Worm (Caenorhabditis elegans) whole organism, L4 larva: Measurements from ENCODE around the gene ZK666.8.
A peak's percentile ranks its signal among the peaks of the same experiment; 100 is the strongest.

ENCODE experiments used
- D1046.2 ChIP-seq: fragments of 200-800 bp; sonication (Bioruptor generic); IDR thresholded peaks from 2 replicates; pipeline ENCODE4 v1.3.6; 2022; ENCODE audit warnings: missing genetic modification characterization, missing compliant biosample characterization
- T20F7.1 ChIP-seq: fragments of 200-800 bp; sonication (Bioruptor generic); optimal IDR thresholded peaks from 2 replicates; lab custom pipeline; 2018; ENCODE audit warnings: mild to moderate bottlenecking, missing genetic modification characterization, missing compliant biosample characterization
- Y48G9A.11 ChIP-seq: fragments of 200-800 bp; sonication (Bioruptor generic); IDR thresholded peaks from 2 replicates; pipeline ENCODE4 v1.3.6; 2022; ENCODE audit warnings: missing genetic modification reagents, missing genetic modification characterization, missing compliant biosample characterization
- ceh-20 ChIP-seq: fragments of 200-800 bp; sonication (Bioruptor generic); IDR thresholded peaks from 2 replicates; pipeline ENCODE4 v1.3.6; 2022; ENCODE audit warnings: missing genetic modification reagents, missing genetic modification characterization, missing compliant biosample characterization
- ceh-44 ChIP-seq: fragments of 200-800 bp; sonication (Bioruptor generic); IDR thresholded peaks from 2 replicates; pipeline ENCODE4 v1.3.6; 2022; ENCODE audit warnings: missing genetic modification reagents, missing genetic modification characterization, missing compliant biosample characterization
- cey-2 ChIP-seq: sonication (generic microtip); optimal IDR thresholded peaks from 3 replicates; lab custom pipeline; 2017; ENCODE audit warnings: missing genetic modification characterization, mild to moderate bottlenecking, missing compliant biosample characterization, antibody characterized with exemption, borderline replicate concordance; ENCODE audit not compliant: insufficient read depth
- daf-16 ChIP-seq, 3 experiments: sonication (generic microtip); optimal IDR thresholded peaks; 2 replicates each; lab custom pipeline; 2016 to 2017; ENCODE audit warnings: missing genetic modification characterization in 3 of 3, missing genetic modification reagents in 3 of 3, mild to moderate bottlenecking in 2 of 3, missing compliant biosample characterization in 2 of 3, missing biosample characterization in 1 of 3, moderate library complexity in 1 of 3
- daf-8 ChIP-seq: fragments of 200-800 bp; sonication (Bioruptor generic); IDR thresholded peaks from 2 replicates; pipeline ENCODE4 v1.3.6; 2022; ENCODE audit warnings: missing genetic modification characterization, missing compliant biosample characterization
- dmd-8 ChIP-seq: fragments of 200-800 bp; sonication (Bioruptor generic); IDR thresholded peaks from 2 replicates; pipeline ENCODE4 v1.3.6; 2022; ENCODE audit warnings: missing genetic modification characterization, missing compliant biosample characterization
- dmd-9 ChIP-seq: fragments of 200-800 bp; sonication (Bioruptor generic); IDR thresholded peaks from 2 replicates; pipeline ENCODE4 v1.3.6; 2022; ENCODE audit warnings: missing genetic modification reagents, missing genetic modification characterization, missing compliant biosample characterization
- duxl-1 ChIP-seq: sonication (generic microtip); optimal IDR thresholded peaks from 2 replicates; lab custom pipeline; 2016; ENCODE audit warnings: mild to moderate bottlenecking, missing genetic modification characterization, moderate library complexity, missing compliant biosample characterization; ENCODE audit not compliant: poor library complexity
- dve-1 ChIP-seq: sonication (generic microtip); optimal IDR thresholded peaks from 2 replicates; lab custom pipeline; 2017; ENCODE audit warnings: antibody characterized with exemption, mild to moderate bottlenecking, missing genetic modification characterization, missing compliant biosample characterization; ENCODE audit not compliant: insufficient read depth
- egl-27 ChIP-seq: sonication (generic microtip); optimal IDR thresholded peaks from 3 replicates; lab custom pipeline; 2017; ENCODE audit warnings: missing biosample characterization, missing genetic modification reagents, missing genetic modification characterization
- fkh-10 ChIP-seq: fragments of 150-350 bp; optimal IDR thresholded peaks from 2 replicates; lab custom pipeline; 2014; ENCODE audit warnings: missing biosample characterization, missing genetic modification reagents, missing genetic modification characterization
- hif-1 ChIP-seq, 2 experiments: sonication (generic microtip); optimal IDR thresholded peaks; 2 replicates each; lab custom pipeline; 2016 to 2017; ENCODE audit warnings: missing compliant biosample characterization in 2 of 2, missing genetic modification characterization in 2 of 2, missing genetic modification reagents in 2 of 2, missing genotype in 2 of 2, mild to moderate bottlenecking in 1 of 2
- hlh-30 ChIP-seq: sonication (generic microtip); optimal IDR thresholded peaks from 2 replicates; lab custom pipeline; 2017; ENCODE audit warnings: antibody characterized with exemption, mild to moderate bottlenecking, missing genetic modification characterization, missing compliant biosample characterization; ENCODE audit not compliant: insufficient read depth
- jun-1 ChIP-seq: fragments of 150-350 bp; optimal IDR thresholded peaks from 2 replicates; lab custom pipeline; 2014; ENCODE audit warnings: missing biosample characterization, missing genetic modification reagents, missing genetic modification characterization
- lin-13 ChIP-seq: fragments of 150-350 bp; optimal IDR thresholded peaks from 2 replicates; lab custom pipeline; 2014; ENCODE audit warnings: missing biosample characterization, missing genetic modification reagents, missing genetic modification characterization
- lin-29 ChIP-seq: fragments of 200-800 bp; sonication (Bioruptor generic); IDR thresholded peaks from 2 replicates; pipeline ENCODE4 v1.3.6; 2022; ENCODE audit warnings: missing genetic modification reagents, missing genetic modification characterization, missing compliant biosample characterization
- mep-1 ChIP-seq: fragments of 150-350 bp; sonication (generic microtip); optimal IDR thresholded peaks from 3 replicates; lab custom pipeline; 2014; ENCODE audit warnings: missing biosample characterization, missing genetic modification characterization
- nhr-10 ChIP-seq: fragments of 150-350 bp; optimal IDR thresholded peaks from 2 replicates; lab custom pipeline; 2014; ENCODE audit warnings: missing biosample characterization, missing genetic modification characterization
- nhr-237 ChIP-seq: sonication (generic microtip); optimal IDR thresholded peaks from 2 replicates; lab custom pipeline; 2017; ENCODE audit warnings: missing biosample characterization, missing genetic modification characterization
- nhr-28 ChIP-seq: fragments of 150-350 bp; optimal IDR thresholded peaks from 2 replicates; lab custom pipeline; 2014; ENCODE audit warnings: missing biosample characterization, missing genetic modification characterization
- nhr-41 ChIP-seq: fragments of 200-800 bp; sonication (Bioruptor generic); IDR thresholded peaks from 2 replicates; pipeline ENCODE4 v1.3.6; 2022; ENCODE audit warnings: missing genetic modification reagents, missing genetic modification characterization, missing compliant biosample characterization
- nhr-6 ChIP-seq: fragments of 150-350 bp; optimal IDR thresholded peaks from 2 replicates; lab custom pipeline; 2014; ENCODE audit warnings: missing biosample characterization, missing genetic modification characterization
- nhr-77 ChIP-seq: fragments of 150-350 bp; optimal IDR thresholded peaks from 2 replicates; lab custom pipeline; 2014; ENCODE audit warnings: missing biosample characterization, missing genetic modification characterization
- pha-4 ChIP-seq, 2 experiments: fragments of 150-350 bp in 1 of 2; fragments of 200-800 bp in 1 of 2; sonication (Bioruptor generic) in 1 of 2; IDR thresholded peaks in 1 of 2; optimal IDR thresholded peaks in 1 of 2; 2 replicates each; pipeline versions ENCODE4 v1.3.6 to Lab custom; 2014 to 2022; ENCODE audit warnings: missing genetic modification characterization in 2 of 2, missing genetic modification reagents in 2 of 2, missing biosample characterization in 1 of 2, missing compliant biosample characterization in 1 of 2
- rbr-2 ChIP-seq: sonication (generic microtip); optimal IDR thresholded peaks from 2 replicates; lab custom pipeline; 2016; ENCODE audit warnings: missing genotype, missing genetic modification characterization, missing compliant biosample characterization
- snpc-4 ChIP-seq: fragments of 150-350 bp; optimal IDR thresholded peaks from 2 replicates; lab custom pipeline; 2014; ENCODE audit warnings: missing biosample characterization, missing genetic modification characterization
- spr-1 ChIP-seq: sonication (generic microtip); optimal IDR thresholded peaks from 2 replicates; lab custom pipeline; 2016; ENCODE audit warnings: mild to moderate bottlenecking, missing genetic modification characterization, missing compliant biosample characterization
- tag-97 ChIP-seq: fragments of 200-800 bp; sonication (Bioruptor generic); IDR thresholded peaks from 2 replicates; pipeline ENCODE4 v1.3.6; 2022; ENCODE audit warnings: missing genetic modification characterization, missing compliant biosample characterization
- unc-130 ChIP-seq: sonication (generic microtip); optimal IDR thresholded peaks from 2 replicates; lab custom pipeline; 2016; ENCODE audit warnings: missing genetic modification reagents, missing genetic modification characterization, missing compliant biosample characterization
- unc-62 ChIP-seq, 3 experiments: fragments of 150-350 bp in 1 of 3; sonication (generic microtip); optimal IDR thresholded peaks in 2 of 3; peaks in 1 of 3; 1 replicate in 1 of 3; 2 replicates in 2 of 3; lab custom pipeline; 2014 to 2017; ENCODE audit warnings: missing biosample characterization in 3 of 3, missing genetic modification characterization in 3 of 3, missing genetic modification reagents in 3 of 3, missing genotype in 1 of 3
- zfp-3 ChIP-seq: fragments of 200-800 bp; sonication (Bioruptor generic); conservative IDR thresholded peaks from 2 replicates; pipeline ENCODE4 v1.3.6; 2022; ENCODE audit warnings: missing genetic modification reagents, missing genetic modification characterization, missing compliant biosample characterization
- zip-11 ChIP-seq: fragments of 200-800 bp; sonication (Bioruptor generic); IDR thresholded peaks from 2 replicates; pipeline ENCODE4 v1.3.6; 2022; ENCODE audit warnings: missing genetic modification characterization, missing compliant biosample characterization
- ztf-7 ChIP-seq: fragments of 150-350 bp; optimal IDR thresholded peaks from 2 replicates; lab custom pipeline; 2014; ENCODE audit warnings: missing biosample characterization, missing genetic modification characterization

ZK666.8 gene

DNA sequence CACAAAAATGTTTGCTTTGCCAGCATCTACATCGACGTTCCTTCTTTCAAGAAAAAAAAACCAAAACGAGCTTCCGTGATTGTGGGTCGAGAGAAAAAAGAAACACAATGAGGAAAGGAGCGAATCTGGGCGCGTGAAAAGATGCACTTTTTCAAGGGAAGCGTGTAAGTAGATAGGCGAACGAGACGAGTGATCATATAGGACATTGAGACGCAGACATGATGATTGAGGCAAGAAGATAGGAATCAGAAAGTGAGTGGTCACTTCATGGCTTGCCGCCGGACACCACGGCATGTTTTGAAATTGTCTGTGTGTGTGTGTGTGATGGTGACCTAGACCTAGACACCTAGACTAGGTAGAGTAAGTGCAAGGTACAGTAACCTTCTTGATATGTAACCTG, 8.6 kb upstream of the ZK666.8 start (continued):
- TF ChIP-seq Y48G9A.11: no peak
- TF ChIP-seq cey-2 (tag; lab: Kevin White, UChicago): no peak
- no peak for TF ChIP-seq nhr-6 (tag; lab: Kevin White, UChicago)
- TF ChIP-seq hif-1 (tag; optimal IDR thresholded peaks at IDR 0.05; lab: Kevin White, UChicago): peak in 1 of 2 experiments; percentile 38
- TF ChIP-seq rbr-2 (tag; lab: Kevin White, UChicago): peak; percentile 33
- peak; percentile 64 for TF ChIP-seq nhr-28 (tag; lab: Kevin White, UChicago)
- peak; percentile 53 for TF ChIP-seq mep-1
- no peak for TF ChIP-seq dve-1 (tag; lab: Kevin White, UChicago)
- no peak for TF ChIP-seq ceh-20 (GFP tag; lab: Robert Waterston, UW)
- TF ChIP-seq daf-8 (GFP tag; lab: Robert Waterston, UW): no peak
- TF ChIP-seq unc-130: no peak
- TF ChIP-seq fkh-10 (GFP tag; lab: Kevin White, UChicago): peak; percentile 0
- no peak for TF ChIP-seq zfp-3 (GFP tag; lab: Robert Waterston, UW)
- 0 out of 2 replicates have a peak, but pooled peaks have one; percentile 37 for TF ChIP-seq dmd-8 (GFP tag; lab: Robert Waterston, UW)

DNA sequence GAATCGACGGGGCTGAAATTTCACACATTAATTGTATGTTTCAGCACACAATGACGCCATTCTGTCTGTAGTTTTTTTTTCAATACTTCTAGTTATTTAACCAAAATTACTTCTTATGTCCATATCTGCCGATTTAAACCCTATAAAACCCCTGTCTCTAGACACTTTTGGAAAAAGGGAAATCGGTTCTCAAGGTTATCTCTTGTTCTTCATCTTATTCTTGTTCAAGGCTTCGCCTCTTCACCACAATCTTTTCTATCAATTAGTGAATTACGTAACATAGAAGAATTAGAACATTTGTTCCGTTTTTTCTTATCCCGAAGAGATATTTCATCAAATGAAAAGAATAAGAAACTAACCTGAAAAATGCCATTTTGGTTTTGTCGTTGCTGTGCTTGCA, 7.7 kb upstream of the ZK666.8 start:
- TF ChIP-seq nhr-28 (tag; lab: Kevin White, UChicago): peak; percentile 19
- no peak for TF ChIP-seq ztf-7 (tag; lab: Kevin White, UChicago)
- no peak for TF ChIP-seq tag-97 (GFP tag; lab: Robert Waterston, UW)
- peak; percentile 8 for TF ChIP-seq duxl-1 (tag; lab: Kevin White, UChicago)
- TF ChIP-seq ceh-44: no peak
- TF ChIP-seq daf-16 (GFP tag; optimal IDR thresholded peaks at IDR 0.05; lab: Kevin White, UChicago): no peak
- TF ChIP-seq daf-16 (tag; optimal IDR thresholded peaks at IDR 0.05; lab: Kevin White, UChicago): no peak
- no peak for TF ChIP-seq lin-29 (GFP tag; lab: Robert Waterston, UW)
- no peak for TF ChIP-seq lin-13 (GFP tag; lab: Kevin White, UChicago)
- no peak for TF ChIP-seq hlh-30 (tag; lab: Kevin White, UChicago)
- TF ChIP-seq zfp-3 (GFP tag; lab: Robert Waterston, UW): no peak
- TF ChIP-seq nhr-10: no peak
- no peak for TF ChIP-seq rbr-2 (tag; lab: Kevin White, UChicago)
- no peak for TF ChIP-seq nhr-41 (GFP tag; lab: Robert Waterston, UW)
- TF ChIP-seq pha-4 (GFP tag; IDR thresholded peaks at IDR 0.05; lab: Robert Waterston, UW): no peak
- no peak for TF ChIP-seq pha-4 (tag; optimal IDR thresholded peaks at IDR 0.05; lab: Kevin White, UChicago)
- no peak for TF ChIP-seq egl-27 (tag; lab: Kevin White, UChicago)
- TF ChIP-seq unc-62 (GFP tag; optimal IDR thresholded peaks at IDR 0.05 in 1 of 2; lab: Kevin White, UChicago): peak in 1 of 2 experiments; percentile 54
- no peak for TF ChIP-seq unc-62 (tag; optimal IDR thresholded peaks at IDR 0.05; lab: Kevin White, UChicago)
- TF ChIP-seq mep-1: peak; percentile 5
- TF ChIP-seq dve-1 (tag; lab: Kevin White, UChicago): no peak

DNA sequence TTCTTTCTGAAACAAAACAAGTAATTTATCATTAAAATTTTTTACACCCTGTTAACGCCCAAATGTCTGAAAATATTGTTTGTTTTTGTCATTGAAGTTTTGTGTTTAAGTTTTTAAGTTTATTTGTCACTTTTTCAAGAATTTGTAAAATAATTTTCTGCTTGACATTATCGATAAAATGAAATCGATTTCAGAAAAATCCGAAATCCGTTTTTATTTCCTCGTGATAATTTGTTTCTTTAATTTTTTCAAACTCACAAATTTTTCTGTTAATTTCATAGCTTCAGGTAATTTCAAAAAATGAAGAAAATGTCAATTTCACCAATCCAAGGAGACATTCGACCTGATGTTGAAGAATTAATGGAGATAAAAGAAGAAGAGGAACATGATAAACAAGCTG, 3.0 kb upstream of the ZK666.8 start, which contains the start of gene ZK666.12:
ZK666.12 (plus strand) TSS at position 301 of the 400 bp plus-strand sequence.
- no peak for TF ChIP-seq hlh-30 (tag; lab: Kevin White, UChicago)
- no peak for TF ChIP-seq zip-11 (GFP tag; lab: Robert Waterston, UW)
- TF ChIP-seq cey-2 (tag; lab: Kevin White, UChicago): no peak
- no peak for TF ChIP-seq spr-1 (tag; lab: Kevin White, UChicago)
- no peak for TF ChIP-seq nhr-77 (tag; lab: Kevin White, UChicago)
- TF ChIP-seq D1046.2 (GFP tag; lab: Robert Waterston, UW): no peak
- no peak for TF ChIP-seq nhr-237
- TF ChIP-seq nhr-6 (tag; lab: Kevin White, UChicago): no peak
- TF ChIP-seq T20F7.1 (GFP tag; lab: Kevin White, UChicago): no peak
- TF ChIP-seq lin-13 (GFP tag; lab: Kevin White, UChicago): no peak
- no peak for TF ChIP-seq ztf-7 (tag; lab: Kevin White, UChicago)
- no peak for TF ChIP-seq snpc-4 (tag; lab: Kevin White, UChicago)
- no peak for TF ChIP-seq duxl-1 (tag; lab: Kevin White, UChicago)
- no peak for TF ChIP-seq dmd-9
- TF ChIP-seq jun-1: no peak
- TF ChIP-seq pha-4 (GFP tag; IDR thresholded peaks at IDR 0.05; lab: Robert Waterston, UW): no peak
- no peak for TF ChIP-seq pha-4 (tag; optimal IDR thresholded peaks at IDR 0.05; lab: Kevin White, UChicago)
- TF ChIP-seq, all 104 proteins: peak for 0
